Fruit fly (Drosophila melanogaster): ENCODE measurements around the gene mthl8.

The mthl8 gene

dm6 chr3L:22069-22468 lies at the start of gene mthl8:
mthl8 (plus strand) TSS chr3L:22428.
- no peak for TF ChIP-seq CG6808 (GFP tag; optimal IDR thresholded peaks at IDR 0.05)
- no peak for TF ChIP-seq Ets21C (GFP tag; optimal IDR thresholded peaks at IDR 0.05)
- no peak for TF ChIP-seq CG10631 (GFP tag; optimal IDR thresholded peaks at IDR 0.05)
- no peak for TF ChIP-seq eg (GFP tag; IDR thresholded peaks at IDR 0.05)
- TF ChIP-seq Smox (GFP tag; optimal IDR thresholded peaks at IDR 0.05) = no peak
- no peak for TF ChIP-seq salr (GFP tag; optimal IDR thresholded peaks at IDR 0.05)
- no peak for TF ChIP-seq CG4318 (GFP tag; optimal IDR thresholded peaks at IDR 0.05)
- no peak for TF ChIP-seq Eip78C (GFP tag)
- no peak for TF ChIP-seq svp (GFP tag)
- TF ChIP-seq Met (GFP tag; optimal IDR thresholded peaks at IDR 0.05) = no peak
- TF ChIP-seq Sox15 (GFP tag; optimal IDR thresholded peaks at IDR 0.05) = no peak

dm6 chr3L:25950-26349 lies 3.7 kb downstream of the mthl8 start:
- TF ChIP-seq fd59A (GFP tag; optimal IDR thresholded peaks at IDR 0.05) (no peak), CG10631 (GFP tag; optimal IDR thresholded peaks at IDR 0.05) (no peak), CG32006 (GFP tag; optimal IDR thresholded peaks at IDR 0.05) (no peak), net (GFP tag; optimal IDR thresholded peaks at IDR 0.05) (no peak), CG8119 (GFP tag; IDR thresholded peaks at IDR 0.05) (no peak), CG7368 (GFP tag; optimal IDR thresholded peaks at IDR 0.05) (no peak), Sox15 (GFP tag; optimal IDR thresholded peaks at IDR 0.05) (no peak), cyc (GFP tag; optimal IDR thresholded peaks at IDR 0.05) (no peak), CG9139 (GFP tag; optimal IDR thresholded peaks at IDR 0.05) (no peak), CG11762 (GFP tag; optimal IDR thresholded peaks at IDR 0.05; ENCODE audit: insufficient read depth) (no peak), CG16779 (tag; optimal IDR thresholded peaks at IDR 0.05) (no peak), Hr38 (GFP tag; optimal IDR thresholded peaks at IDR 0.05) (no peak), svp (GFP tag) (no peak), fkh (GFP tag; optimal IDR thresholded peaks at IDR 0.05) (no peak), CG8319 (GFP tag; optimal IDR thresholded peaks at IDR 0.05) (no peak), CG6276 (GFP tag; optimal IDR thresholded peaks at IDR 0.05) (no peak)

DNA sequence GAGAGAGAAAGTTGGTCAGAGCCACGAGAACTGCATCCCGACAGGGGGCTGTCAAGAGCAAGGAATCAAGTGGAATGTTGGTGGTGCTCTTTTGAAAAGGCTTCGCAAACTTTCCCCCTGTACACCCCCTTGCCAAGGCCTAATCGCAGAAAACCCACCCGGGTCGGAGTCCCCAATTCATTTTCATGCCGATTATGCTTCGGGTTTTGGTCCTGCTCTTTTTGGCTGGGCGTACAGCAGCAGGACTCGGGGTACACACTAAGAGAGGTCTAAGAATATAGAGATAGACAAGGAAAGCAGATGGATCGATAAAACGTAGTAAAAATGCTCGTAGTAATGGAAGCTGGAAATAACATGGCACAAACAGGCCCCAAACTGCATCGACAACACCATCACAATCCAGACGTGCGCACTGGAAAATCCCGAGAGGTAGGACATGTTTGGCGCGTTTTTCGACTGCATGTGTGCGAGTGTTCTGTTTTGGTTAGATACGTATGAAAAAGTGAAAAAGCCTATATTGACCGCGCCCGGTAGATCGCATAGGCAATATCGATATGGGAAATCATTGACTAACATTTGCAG lies 4.6 kb downstream of the mthl8 start:
- TF ChIP-seq CG6854 (GFP tag; optimal IDR thresholded peaks at IDR 0.05) (no peak), CG7368 (GFP tag; optimal IDR thresholded peaks at IDR 0.05) (no peak), dac (GFP tag; optimal IDR thresholded peaks at IDR 0.05) (no peak), CG15336 (GFP tag; IDR thresholded peaks at IDR 0.05) (no peak), CG16779 (tag; optimal IDR thresholded peaks at IDR 0.05) (no peak), svp (GFP tag) (no peak), CG6163 (GFP tag; IDR thresholded peaks at IDR 0.05) (no peak), CG6276 (GFP tag; optimal IDR thresholded peaks at IDR 0.05) (no peak), CG8119 (GFP tag; IDR thresholded peaks at IDR 0.05) (no peak), Gug (GFP tag; IDR thresholded peaks at IDR 0.05) (no peak), CG3919 (GFP tag; optimal IDR thresholded peaks at IDR 0.05) (no peak), Met (GFP tag; optimal IDR thresholded peaks at IDR 0.05) (no peak), Eip78C (GFP tag) (no peak)

DNA sequence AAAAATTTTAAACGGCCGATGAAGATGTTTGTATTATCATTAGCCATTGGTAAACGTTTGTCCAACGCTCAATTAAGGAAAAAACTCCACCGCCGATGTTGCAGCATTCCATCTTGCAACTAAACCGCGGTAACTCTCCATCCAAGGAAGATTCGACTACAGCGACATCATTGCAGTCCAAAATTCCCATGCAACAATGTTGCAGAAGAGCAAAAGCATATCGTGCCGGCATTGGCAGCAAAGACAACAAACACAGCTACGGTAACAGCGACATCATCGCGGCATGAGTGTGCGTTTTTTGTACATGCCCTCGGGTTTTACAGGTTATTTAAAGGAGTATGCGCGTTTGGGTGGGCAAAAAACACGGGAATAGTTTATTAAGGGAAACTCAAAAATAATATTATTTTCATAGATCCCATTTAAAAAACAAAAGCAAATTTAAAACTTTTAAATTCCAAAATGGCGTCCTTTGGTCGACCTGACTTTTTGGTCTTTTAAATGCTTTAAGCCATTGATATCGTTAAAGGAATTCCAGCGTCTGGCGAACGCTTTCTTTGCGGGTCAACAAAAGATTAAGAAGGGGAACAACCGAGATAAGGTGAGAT lies 7.5 kb downstream of the mthl8 start:
- TF ChIP-seq Eip78C (GFP tag) = peak; percentile 44
- TF ChIP-seq CG6276 (GFP tag; optimal IDR thresholded peaks at IDR 0.05) = no peak
- TF ChIP-seq ss (GFP tag; optimal IDR thresholded peaks at IDR 0.05) = peak in 1 of 2 experiments; percentile 2
- TF ChIP-seq dsx (GFP tag; optimal IDR thresholded peaks at IDR 0.05; ENCODE audit: poor library complexity, severe bottlenecking) = peak; percentile 99

DNA sequence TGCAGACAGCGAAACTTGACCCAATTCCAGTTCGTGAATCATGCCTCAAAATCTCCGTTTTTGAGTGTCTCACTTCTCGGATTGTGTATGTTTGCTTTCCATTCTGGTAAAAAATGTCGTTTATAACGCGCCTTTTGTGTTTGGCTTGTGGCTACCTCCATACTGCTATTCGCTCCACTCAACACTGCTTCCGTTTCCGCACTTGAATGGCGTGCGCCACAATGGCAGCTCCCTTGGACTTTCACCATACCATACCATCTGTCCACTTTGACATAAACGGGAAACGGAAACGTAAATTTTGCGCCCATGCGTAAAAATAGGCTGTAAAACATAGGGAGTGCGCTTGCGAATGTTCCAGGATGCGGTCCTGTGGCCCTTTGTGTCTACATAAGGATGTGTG lies 12.4 kb downstream of the mthl8 start:
- TF ChIP-seq CG11762 (GFP tag; optimal IDR thresholded peaks at IDR 0.05; ENCODE audit: insufficient read depth) = no peak
- TF ChIP-seq pdm3 (GFP tag; optimal IDR thresholded peaks at IDR 0.05) = no peak
- TF ChIP-seq CG7368 (GFP tag; optimal IDR thresholded peaks at IDR 0.05) = no peak
- no peak for TF ChIP-seq spab (GFP tag; optimal IDR thresholded peaks at IDR 0.05)
- no peak for TF ChIP-seq Met (GFP tag; optimal IDR thresholded peaks at IDR 0.05)
- no peak for TF ChIP-seq CG9139 (GFP tag; optimal IDR thresholded peaks at IDR 0.05)
- TF ChIP-seq dac (GFP tag; optimal IDR thresholded peaks at IDR 0.05) = no peak
- peak in 1 of 2 experiments; percentile 11 for TF ChIP-seq ss (GFP tag; optimal IDR thresholded peaks at IDR 0.05)
- TF ChIP-seq CG34406 (GFP tag; optimal IDR thresholded peaks at IDR 0.05) = no peak
- peak; percentile 30 for TF ChIP-seq CG6854 (GFP tag; optimal IDR thresholded peaks at IDR 0.05)
- TF ChIP-seq dsx (GFP tag; optimal IDR thresholded peaks at IDR 0.05; ENCODE audit: poor library complexity, severe bottlenecking) = no peak
- no peak for TF ChIP-seq CG15336 (GFP tag; IDR thresholded peaks at IDR 0.05)
- no peak for TF ChIP-seq topi (GFP tag; optimal IDR thresholded peaks at IDR 0.05)
- no peak for TF ChIP-seq Hr38 (GFP tag; optimal IDR thresholded peaks at IDR 0.05)
- peak; percentile 68 for TF ChIP-seq Eip78C (GFP tag)

Data from whole organism, prepupa.